Worm (Caenorhabditis elegans): ENCODE results near the gene sma-1.

- no peak for TF ChIP-seq ztf-29 (GFP tag; IDR thresholded peaks at IDR 0.05)
- no peak for TF ChIP-seq ref-1 (GFP tag; conservative IDR thresholded peaks at IDR 0.05)
Observed at ce11 chrV:11941664-11942063, 42.4 kb downstream of the sma-1 start.
